Fruit fly (Drosophila melanogaster): ENCODE measurements around the gene CG15369.

Gene CG15369

DNA sequence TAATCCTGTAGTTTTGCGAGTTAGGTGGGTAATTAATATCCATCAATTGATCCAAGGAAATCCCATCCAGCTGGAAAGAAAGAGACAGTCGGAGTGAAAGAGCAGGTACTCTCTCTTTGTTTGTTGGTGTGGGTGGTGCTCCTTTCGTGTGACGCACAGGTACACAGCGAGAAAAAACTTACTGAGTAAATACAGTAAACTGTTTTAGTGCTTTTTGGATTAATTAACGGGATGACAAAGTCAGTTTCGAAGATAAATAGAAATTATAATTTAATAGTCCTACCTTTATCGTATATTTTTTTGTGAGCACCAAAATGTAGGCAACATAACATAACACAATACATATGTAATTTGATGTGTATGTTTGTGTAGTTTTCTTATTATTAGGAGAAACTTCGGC lies 31.4 kb downstream of the CG15369 start (continued):
- TF ChIP-seq Xbp1 (GFP tag; optimal IDR thresholded peaks at IDR 0.05), result peak; percentile 5
- TF ChIP-seq CG2712 (tag; optimal IDR thresholded peaks at IDR 0.05), result peak; percentile 55
- TF ChIP-seq esg (GFP tag; conservative IDR thresholded peaks at IDR 0.05), result peak; percentile 12; the same call in 1 of the 2 replicates
- no peak for TF ChIP-seq Hmr (GFP tag; optimal IDR thresholded peaks at IDR 0.05)
- TF ChIP-seq CG31224 (GFP tag; IDR thresholded peaks at IDR 0.05), result no peak
- peak; percentile 7 for TF ChIP-seq CG14710 (tag; optimal IDR thresholded peaks at IDR 0.05)
- 0 out of 2 replicates have a peak, but pooled peaks have one; percentile 16 for TF ChIP-seq Ada2b (GFP tag; IDR thresholded peaks at IDR 0.05)
- TF ChIP-seq bsh (GFP tag; optimal IDR thresholded peaks at IDR 0.05), result peak in 1 of 2 experiments; percentile 46
- peak; percentile 15 for TF ChIP-seq chn (GFP tag; optimal IDR thresholded peaks at IDR 0.05)

- TF ChIP-seq HmgZ (tag; optimal IDR thresholded peaks at IDR 0.05) (peak; percentile 2), chinmo (GFP tag; IDR thresholded peaks at IDR 0.05; ENCODE audit: partially characterized antibody) (0 out of 4 replicates have a peak, but pooled peaks have one; percentile 47), CG8924 (tag; optimal IDR thresholded peaks at IDR 0.05) (peak; percentile 34), MESR4 (GFP tag; optimal IDR thresholded peaks at IDR 0.05) (peak; percentile 50), crp (GFP tag; optimal IDR thresholded peaks at IDR 0.05) (peak; percentile 21 to 83), Hr39 (optimal IDR thresholded peaks at IDR 0.05) (no peak), dmrt11E (tag; optimal IDR thresholded peaks at IDR 0.05) (no peak), sug (tag; optimal IDR thresholded peaks at IDR 0.05) (peak; percentile 6), CG30020 (tag; optimal IDR thresholded peaks at IDR 0.05) (peak; percentile 17), gsb (GFP tag; IDR thresholded peaks at IDR 0.05) (no peak), CG3847 (GFP tag; IDR thresholded peaks at IDR 0.05) (peak; percentile 38), CG17359 (tag; optimal IDR thresholded peaks at IDR 0.05) (peak; percentile 44), CG33213 (GFP tag; optimal IDR thresholded peaks at IDR 0.05) (peak; percentile 35), crol (GFP tag; IDR thresholded peaks at IDR 0.05) (peak; percentile 35; the same call in 1 of the 2 replicates), CHES-1-like (GFP tag; optimal IDR thresholded peaks at IDR 0.05) (peak; percentile 0), nom (GFP tag; optimal IDR thresholded peaks at IDR 0.05) (peak; percentile 48), YL-1 (GFP tag; optimal IDR thresholded peaks at IDR 0.05) (peak; percentile 32), CoRest (tag; optimal IDR thresholded peaks at IDR 0.05) (peak; percentile 79), unc-4 (GFP tag; IDR thresholded peaks at IDR 0.05; ENCODE audit: partially characterized antibody) (0 out of 2 replicates have a peak, but pooled peaks have one; percentile 28), MBD-R2 (GFP tag; IDR thresholded peaks at IDR 0.05) (peak; percentile 87), CG2116 (GFP tag; optimal IDR thresholded peaks at IDR 0.05) (peak; percentile 27), CG9215 (GFP tag; IDR thresholded peaks at IDR 0.05) (no peak), Meics (GFP tag; optimal IDR thresholded peaks at IDR 0.05) (no peak), CG7556 (GFP tag; optimal IDR thresholded peaks at IDR 0.05) (no peak), trem (tag; optimal IDR thresholded peaks at IDR 0.05) (peak; percentile 29), CG12659 (GFP tag; optimal IDR thresholded peaks at IDR 0.05) (peak; percentile 27), CG17829 (tag; optimal IDR thresholded peaks at IDR 0.05) (peak; percentile 0), Lhr (GFP tag; optimal IDR thresholded peaks at IDR 0.05) (peak; percentile 59), CG9609 (GFP tag; optimal IDR thresholded peaks at IDR 0.05) (no peak), CG8290 (GFP tag; optimal IDR thresholded peaks at IDR 0.05) (peak; percentile 9), CG8290 (tag; optimal IDR thresholded peaks at IDR 0.05) (no peak), sqz (GFP tag; optimal IDR thresholded peaks at IDR 0.05) (peak; percentile 52), nerfin-1 (tag; optimal IDR thresholded peaks at IDR 0.05) (peak; percentile 83), Dp (GFP tag; optimal IDR thresholded peaks at IDR 0.05) (peak; percentile 33), CG4617 (GFP tag; optimal IDR thresholded peaks at IDR 0.05; ENCODE audit: borderline replicate concordance) (peak; percentile 16), CG11504 (tag; optimal IDR thresholded peaks at IDR 0.05) (peak; percentile 40), row (GFP tag; IDR thresholded peaks at IDR 0.05) (peak; percentile 34; the same call in 1 of the 3 replicates), Fer1 (GFP tag; optimal IDR thresholded peaks at IDR 0.05) (no peak), CG9797 (GFP tag; optimal IDR thresholded peaks at IDR 0.05) (peak; percentile 78)
Observed at dm6 chrX:9250161-9250831, 33.6 kb downstream of the CG15369 start, which contains the start of gene CG17754. Gene CG17754, plus strand, starts transcription at chrX:9250420.

Measured in whole organism, embryonic.